Worm (Caenorhabditis elegans) whole organism, young adult: ENCODE data around the gene srlf-12.

Source experiments
- B0035.1 ChIP-seq: sonication (generic microtip); optimal IDR thresholded peaks from 2 replicates; lab custom pipeline; 2016; ENCODE audit warnings: missing genetic modification characterization, mild to moderate bottlenecking, missing compliant biosample characterization, missing genotype, missing genetic modification reagents
- C17E4.6 ChIP-seq: fragments of 200-800 bp; sonication (Bioruptor generic); IDR thresholded peaks from 2 replicates; pipeline ENCODE4 v1.3.6; 2022; ENCODE audit warnings: missing genetic modification reagents, missing genetic modification characterization, missing compliant biosample characterization
- D2030.7 ChIP-seq: fragments of 200-800 bp; sonication (Bioruptor generic); IDR thresholded peaks from 2 replicates; pipeline ENCODE4 v1.3.6; 2022; ENCODE audit warnings: missing genetic modification reagents, missing genetic modification characterization, missing compliant biosample characterization
- F10E7.11 ChIP-seq: sonication (generic microtip); optimal IDR thresholded peaks from 2 replicates; lab custom pipeline; 2017; ENCODE audit warnings: mild to moderate bottlenecking, missing genetic modification characterization, moderate library complexity, missing compliant biosample characterization
- F23B12.7 ChIP-seq: sonication (generic microtip); optimal IDR thresholded peaks from 2 replicates; lab custom pipeline; 2017; ENCODE audit warnings: missing genetic modification characterization, mild to moderate bottlenecking, missing compliant biosample characterization, antibody characterized with exemption, moderate library complexity; ENCODE audit not compliant: insufficient read depth
- F33H1.4 ChIP-seq: fragments of 200-800 bp; sonication (Bioruptor generic); IDR thresholded peaks from 2 replicates; pipeline ENCODE4 v1.3.6; 2022; ENCODE audit warnings: missing genetic modification reagents, missing genetic modification characterization, missing compliant biosample characterization
- F39B2.1 ChIP-seq: fragments of 200-800 bp; sonication (Bioruptor generic); IDR thresholded peaks from 2 replicates; pipeline ENCODE4 v1.3.6; 2022; ENCODE audit warnings: missing genetic modification reagents, missing genetic modification characterization, missing compliant biosample characterization
- F49E8.2 ChIP-seq: sonication (generic microtip); optimal IDR thresholded peaks from 3 replicates; lab custom pipeline; 2017; ENCODE audit warnings: missing genetic modification characterization, mild to moderate bottlenecking, missing compliant biosample characterization, antibody characterized with exemption, moderate library complexity; ENCODE audit not compliant: insufficient read depth
- T07F8.4 ChIP-seq: sonication (generic microtip); optimal IDR thresholded peaks from 2 replicates; lab custom pipeline; 2016; ENCODE audit warnings: mild to moderate bottlenecking, missing genetic modification characterization, moderate library complexity, missing compliant biosample characterization
- Y53G8AR.9 ChIP-seq: fragments of 200-800 bp; sonication (Bioruptor generic); conservative IDR thresholded peaks from 2 replicates; pipeline ENCODE4 v1.3.6; 2022; ENCODE audit warnings: missing genetic modification reagents, missing genetic modification characterization, missing compliant biosample characterization
- ama-1 ChIP-seq, 3 experiments: fragments of 150-350 bp in 1 of 3; sonication (generic microtip) in 2 of 3; optimal IDR thresholded peaks; 2 replicates each; lab custom pipeline; 2014 to 2018; ENCODE audit warnings: missing biosample characterization in 2 of 3, missing genetic modification characterization in 2 of 3, missing genetic modification reagents in 2 of 3
- atf-7 ChIP-seq: sonication (generic microtip); optimal IDR thresholded peaks from 2 replicates; lab custom pipeline; 2017; ENCODE audit warnings: mild to moderate bottlenecking, missing genetic modification characterization, missing compliant biosample characterization
- attf-3 ChIP-seq: fragments of 200-800 bp; sonication (Bioruptor generic); conservative IDR thresholded peaks from 2 replicates; pipeline ENCODE4 v1.3.6; 2022; ENCODE audit warnings: missing genetic modification reagents, missing genetic modification characterization, missing compliant biosample characterization
- attf-5 ChIP-seq: fragments of 200-800 bp; sonication (Bioruptor generic); optimal IDR thresholded peaks from 2 replicates; lab custom pipeline; 2018; ENCODE audit warnings: mild to moderate bottlenecking, missing genetic modification characterization, missing compliant biosample characterization
- bed-1 ChIP-seq: fragments of 200-800 bp; sonication (Bioruptor generic); IDR thresholded peaks from 2 replicates; pipeline ENCODE4 v1.3.6; 2022; ENCODE audit warnings: missing genetic modification reagents, missing genetic modification characterization, missing compliant biosample characterization
- ceh-100 ChIP-seq: fragments of 200-800 bp; sonication (Bioruptor generic); IDR thresholded peaks from 2 replicates; pipeline ENCODE4 v1.3.6; 2022; ENCODE audit warnings: missing genetic modification reagents, missing genetic modification characterization, missing compliant biosample characterization
- ceh-79 ChIP-seq: sonication (generic microtip); optimal IDR thresholded peaks from 2 replicates; lab custom pipeline; 2017; ENCODE audit warnings: mild to moderate bottlenecking, missing genetic modification characterization, missing compliant biosample characterization
- dox-1 ChIP-seq: fragments of 200-800 bp; sonication (Bioruptor generic); IDR thresholded peaks from 2 replicates; pipeline ENCODE4 v1.3.6; 2022; ENCODE audit warnings: missing genetic modification reagents, missing genetic modification characterization, missing compliant biosample characterization
- egl-18 ChIP-seq: fragments of 200-800 bp; sonication (Bioruptor generic); IDR thresholded peaks from 2 replicates; pipeline ENCODE4 v1.3.6; 2022; ENCODE audit warnings: missing genetic modification reagents, missing genetic modification characterization, missing compliant biosample characterization
- egl-44 ChIP-seq: fragments of 200-800 bp; sonication (Bioruptor generic); IDR thresholded peaks from 2 replicates; pipeline ENCODE4 v1.3.6; 2022; ENCODE audit warnings: missing genetic modification reagents, missing genetic modification characterization, missing compliant biosample characterization
- egrh-3 ChIP-seq: fragments of 200-800 bp; sonication (Bioruptor generic); IDR thresholded peaks from 2 replicates; pipeline ENCODE4 v1.3.6; 2022; ENCODE audit warnings: missing genetic modification reagents, missing genetic modification characterization, missing compliant biosample characterization
- fkh-3 ChIP-seq: sonication (generic microtip); optimal IDR thresholded peaks from 2 replicates; lab custom pipeline; 2016; ENCODE audit warnings: mild to moderate bottlenecking, missing genetic modification characterization, missing compliant biosample characterization
- hmg-1.2 ChIP-seq: fragments of 200-800 bp; sonication (Bioruptor generic); IDR thresholded peaks from 2 replicates; pipeline ENCODE4 v1.3.6; 2022; ENCODE audit warnings: missing genetic modification reagents, missing genetic modification characterization, missing compliant biosample characterization
- hmg-20 ChIP-seq: fragments of 200-800 bp; sonication (Bioruptor generic); IDR thresholded peaks from 2 replicates; pipeline ENCODE4 v1.3.6; 2022; ENCODE audit warnings: missing genetic modification reagents, missing genetic modification characterization, missing compliant biosample characterization
- let-607 ChIP-seq, 2 experiments: fragments of 200-800 bp in 1 of 2; sonication (Bioruptor generic) in 1 of 2; sonication (generic microtip) in 1 of 2; optimal IDR thresholded peaks; 2 replicates each; lab custom pipeline; 2016 to 2018; ENCODE audit warnings: mild to moderate bottlenecking in 2 of 2, missing compliant biosample characterization in 2 of 2, missing genetic modification characterization in 2 of 2, moderate library complexity in 2 of 2, missing genotype in 1 of 2
- lir-1 ChIP-seq: fragments of 200-800 bp; sonication (Bioruptor generic); conservative IDR thresholded peaks from 2 replicates; pipeline ENCODE4 v1.3.6; 2022; ENCODE audit warnings: missing genetic modification reagents, missing genetic modification characterization, missing compliant biosample characterization
- lsl-1 ChIP-seq: fragments of 200-800 bp; sonication (Bioruptor generic); optimal IDR thresholded peaks from 2 replicates; lab custom pipeline; 2018; ENCODE audit warnings: mild to moderate bottlenecking, missing genetic modification characterization, moderate library complexity, missing compliant biosample characterization
- madf-6 ChIP-seq: fragments of 200-800 bp; sonication (Bioruptor generic); IDR thresholded peaks from 2 replicates; pipeline ENCODE4 v1.3.6; 2022; ENCODE audit warnings: missing genetic modification reagents, missing genetic modification characterization, missing compliant biosample characterization
- mcd-1 ChIP-seq: fragments of 200-800 bp; sonication (Bioruptor generic); IDR thresholded peaks from 2 replicates; pipeline ENCODE4 v1.3.6; 2022; ENCODE audit warnings: missing genetic modification reagents, missing genetic modification characterization, missing compliant biosample characterization
- mxl-1 ChIP-seq: sonication (generic microtip); optimal IDR thresholded peaks from 2 replicates; lab custom pipeline; 2016; ENCODE audit warnings: missing genetic modification characterization, missing compliant biosample characterization
- nfyb-1 ChIP-seq: fragments of 200-800 bp; sonication (Bioruptor generic); IDR thresholded peaks from 2 replicates; pipeline ENCODE4 v1.3.6; 2022; ENCODE audit warnings: missing genetic modification reagents, missing genetic modification characterization, missing compliant biosample characterization
- nhr-80 ChIP-seq: sonication (generic microtip); optimal IDR thresholded peaks from 2 replicates; lab custom pipeline; 2016; ENCODE audit warnings: missing genetic modification characterization, missing compliant biosample characterization
- rcor-1 ChIP-seq: fragments of 200-800 bp; sonication (Bioruptor generic); IDR thresholded peaks from 2 replicates; pipeline ENCODE4 v1.3.6; 2022; ENCODE audit warnings: missing genetic modification reagents, missing genetic modification characterization, missing compliant biosample characterization
- rpc-1 ChIP-seq, 2 experiments: fragments of 150-350 bp in 1 of 2; sonication (generic microtip) in 1 of 2; optimal IDR thresholded peaks; 2 replicates each; lab custom pipeline; 2014 to 2018; ENCODE audit warnings: missing biosample characterization in 1 of 2, missing genetic modification characterization in 1 of 2, missing genetic modification reagents in 1 of 2, missing genotype in 1 of 2
- sdz-38 ChIP-seq: sonication (generic microtip); optimal IDR thresholded peaks from 2 replicates; lab custom pipeline; 2016; ENCODE audit warnings: missing genotype, missing genetic modification characterization, missing compliant biosample characterization
- snpc-4 ChIP-seq, 5 experiments: fragments of 150-350 bp in 1 of 5; sonication (generic microtip) in 4 of 5; optimal IDR thresholded peaks; 2 replicates each; lab custom pipeline; 2014 to 2018; ENCODE audit warnings: missing genetic modification characterization in 5 of 5, missing biosample characterization in 3 of 5, antibody characterized with exemption in 2 of 5, mild to moderate bottlenecking in 2 of 5, missing compliant biosample characterization in 2 of 5, missing genotype in 2 of 5, moderate library complexity in 2 of 5, missing genetic modification reagents in 1 of 5
- xnd-1 ChIP-seq: sonication (generic microtip); optimal IDR thresholded peaks from 2 replicates; lab custom pipeline; 2016; ENCODE audit warnings: missing genotype, missing genetic modification reagents, missing genetic modification characterization, missing compliant biosample characterization
- ztf-22 ChIP-seq: fragments of 200-800 bp; sonication (Bioruptor generic); optimal IDR thresholded peaks from 2 replicates; lab custom pipeline; 2018; ENCODE audit warnings: mild to moderate bottlenecking, missing genetic modification characterization, moderate library complexity, missing compliant biosample characterization
- ztf-26 ChIP-seq: sonication (generic microtip); optimal IDR thresholded peaks from 2 replicates; lab custom pipeline; 2017; ENCODE audit warnings: missing genetic modification characterization, missing compliant biosample characterization
- ztf-28 ChIP-seq: fragments of 200-800 bp; sonication (Bioruptor generic); IDR thresholded peaks from 2 replicates; pipeline ENCODE4 v1.3.6; 2022; ENCODE audit warnings: missing genetic modification reagents, missing genetic modification characterization, missing compliant biosample characterization
- ztf-6 ChIP-seq: fragments of 200-800 bp; sonication (Bioruptor generic); IDR thresholded peaks from 2 replicates; pipeline ENCODE4 v1.3.6; 2022; ENCODE audit warnings: missing genetic modification reagents, missing genetic modification characterization, missing compliant biosample characterization

The srlf-12 gene

ce11 chrIV:10851136-10851535 is 40.8 kb downstream of the srlf-12 start:
- TF ChIP-seq nfyb-1 (GFP tag; lab: Robert Waterston, UW) = no peak
- no peak for TF ChIP-seq let-607 (tag; optimal IDR thresholded peaks at IDR 0.05; lab: Kevin White, UChicago)
- no peak for TF ChIP-seq ztf-6
- TF ChIP-seq F10E7.11 (tag; lab: Kevin White, UChicago) = no peak
- TF ChIP-seq sdz-38 (tag; lab: Kevin White, UChicago) = no peak
- no peak for TF ChIP-seq ztf-26 (tag; lab: Kevin White, UChicago)
- no peak for TF ChIP-seq F33H1.4 (GFP tag; lab: Robert Waterston, UW)
- no peak for TF ChIP-seq rcor-1 (GFP tag; lab: Robert Waterston, UW)

ce11 chrIV:10842705-10843364 is 49.1 kb downstream of the srlf-12 start, which contains the start of gene T11G6.5:
Gene T11G6.5 (minus strand): TSS chrIV:10842755.
- TF ChIP-seq F33H1.4 (GFP tag; lab: Robert Waterston, UW) (no peak), lsl-1 (peak; percentile 50), ceh-79 (no peak), dox-1 (GFP tag; lab: Robert Waterston, UW) (0 out of 2 replicates have a peak, but pooled peaks have one; percentile 28), nhr-80 (tag; lab: Kevin White, UChicago) (peak; percentile 1), rpc-1 (optimal IDR thresholded peaks at IDR 0.05; lab: Kevin White, UChicago) (no peak), rpc-1 (tag; optimal IDR thresholded peaks at IDR 0.05; lab: Kevin White, UChicago) (no peak), ztf-22 (GFP tag; lab: Kevin White, UChicago) (no peak), snpc-4 (GFP tag; optimal IDR thresholded peaks at IDR 0.05; lab: Kevin White, UChicago) (no peak), snpc-4 (tag; optimal IDR thresholded peaks at IDR 0.05; lab: Kevin White, UChicago) (peak in 1 of 4 experiments; percentile 13), F23B12.7 (tag; lab: Kevin White, UChicago) (peak; percentile 44), hmg-1.2 (peak; percentile 24; the same call in 1 of the 2 replicates), attf-5 (peak; percentile 47), mcd-1 (peak; percentile 24; the same call in 1 of the 2 replicates), hmg-20 (GFP tag; lab: Robert Waterston, UW) (no peak)

- no peak for TF ChIP-seq xnd-1 (tag; lab: Kevin White, UChicago)
- no peak for TF ChIP-seq ztf-28 (GFP tag; lab: Robert Waterston, UW)
- TF ChIP-seq atf-7 (tag; lab: Kevin White, UChicago) = no peak
- TF ChIP-seq bed-1 (GFP tag; lab: Robert Waterston, UW) = no peak
- peak; percentile 57 for TF ChIP-seq lsl-1
- peak; percentile 18; the same call in 1 of the 2 replicates for TF ChIP-seq nfyb-1 (GFP tag; lab: Robert Waterston, UW)
- peak; percentile 40 for TF ChIP-seq dox-1 (GFP tag; lab: Robert Waterston, UW)
- peak; percentile 69 for TF ChIP-seq madf-6 (GFP tag; lab: Robert Waterston, UW)
- TF ChIP-seq Y53G8AR.9 = peak; percentile 73; the same call in 1 of the 2 replicates
- TF ChIP-seq T07F8.4 (tag; lab: Kevin White, UChicago) = no peak
- TF ChIP-seq attf-3 (GFP tag; lab: Robert Waterston, UW) = peak; percentile 27; the same call in 1 of the 2 replicates
- no peak for TF ChIP-seq mxl-1
- TF ChIP-seq F39B2.1 (GFP tag; lab: Robert Waterston, UW) = 0 out of 2 replicates have a peak, but pooled peaks have one; percentile 7
- TF ChIP-seq sdz-38 (tag; lab: Kevin White, UChicago) = no peak
- no peak for TF ChIP-seq egrh-3 (GFP tag; lab: Robert Waterston, UW)
- 0 out of 2 replicates have a peak, but pooled peaks have one; percentile 15 for TF ChIP-seq ceh-100 (GFP tag; lab: Robert Waterston, UW)
- TF ChIP-seq lir-1 (GFP tag; lab: Robert Waterston, UW) = no peak
- peak; percentile 31; the same call in 1 of the 2 replicates for TF ChIP-seq rcor-1 (GFP tag; lab: Robert Waterston, UW)
- no peak for TF ChIP-seq F10E7.11 (tag; lab: Kevin White, UChicago)
- no peak for TF ChIP-seq ama-1 (optimal IDR thresholded peaks at IDR 0.05; lab: Kevin White, UChicago)
- TF ChIP-seq ama-1 (GFP tag; optimal IDR thresholded peaks at IDR 0.05; lab: Kevin White, UChicago) = peak in 1 of 2 experiments; percentile 28
- TF ChIP-seq fkh-3 (tag; lab: Kevin White, UChicago) = no peak
- 0 out of 2 replicates have a peak, but pooled peaks have one; percentile 46 for TF ChIP-seq C17E4.6 (GFP tag; lab: Robert Waterston, UW)
- 0 out of 2 replicates have a peak, but pooled peaks have one; percentile 12 for TF ChIP-seq D2030.7 (GFP tag; lab: Robert Waterston, UW)
- no peak for TF ChIP-seq B0035.1 (tag; lab: Kevin White, UChicago)
- TF ChIP-seq egl-44 (GFP tag; lab: Robert Waterston, UW) = 0 out of 2 replicates have a peak, but pooled peaks have one; percentile 36
- peak; percentile 16; the same call in 1 of the 2 replicates for TF ChIP-seq hmg-1.2
- no peak for TF ChIP-seq egl-18 (GFP tag; lab: Robert Waterston, UW)
- TF ChIP-seq F49E8.2 (tag; lab: Kevin White, UChicago) = peak; percentile 29
Measured at ce11 chrIV:10842232-10842631, 49.7 kb downstream of the srlf-12 start.
